Fruit fly (Drosophila melanogaster): ENCODE measurements around the gene wrm1.
A peak's percentile ranks its signal among the peaks of the same experiment; 100 is the strongest.

Gene wrm1

DNA sequence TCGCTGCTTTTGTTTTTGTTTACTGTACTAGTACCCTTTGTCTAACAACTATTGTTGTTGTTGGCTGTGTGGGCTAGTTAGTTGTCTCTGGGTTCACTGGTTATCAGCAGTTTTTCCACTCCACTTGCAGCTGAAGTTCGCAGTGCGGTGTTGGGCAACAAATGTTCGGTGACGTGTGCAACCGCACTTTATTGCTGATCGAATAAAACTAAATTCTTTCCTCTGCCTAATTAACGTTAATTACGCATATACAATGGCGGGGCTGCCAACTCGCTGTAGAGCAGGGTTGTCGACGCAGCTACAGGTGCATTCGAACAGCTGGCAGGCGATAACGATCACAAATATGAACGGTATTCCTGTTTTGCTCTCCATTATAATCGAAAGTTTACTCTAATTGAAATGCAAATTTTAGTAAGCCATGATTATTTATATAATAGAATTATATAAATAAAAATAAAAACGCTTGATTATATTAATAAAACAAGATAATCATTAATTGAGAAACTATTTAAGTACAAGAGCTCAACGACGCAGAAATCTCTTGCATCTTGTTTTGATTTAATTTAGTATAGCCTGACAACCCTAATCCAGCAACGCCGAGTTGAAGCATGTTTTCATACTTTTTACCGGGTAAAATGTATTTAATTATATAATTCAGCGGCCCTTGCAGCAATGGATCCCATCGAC is 6.3 kb downstream of the wrm1 start, which contains the start of the genes mrva, CG42307 and mus312 (continued):
- TF ChIP-seq CG31365 (tag; optimal IDR thresholded peaks at IDR 0.05): no peak
- no peak for TF ChIP-seq Deaf1 (tag; optimal IDR thresholded peaks at IDR 0.05)
- TF ChIP-seq CG1647 (GFP tag; optimal IDR thresholded peaks at IDR 0.05): peak; percentile 44
- peak; percentile 69 for TF ChIP-seq CG11723 (GFP tag; optimal IDR thresholded peaks at IDR 0.05)
- TF ChIP-seq fd96Cb (tag; optimal IDR thresholded peaks at IDR 0.05): peak; percentile 85
- no peak for TF ChIP-seq CG3407 (GFP tag; optimal IDR thresholded peaks at IDR 0.05)
- TF ChIP-seq al (GFP tag; IDR thresholded peaks at IDR 0.05): peak; percentile 79
- peak; percentile 27 for TF ChIP-seq CG15479 (GFP tag; optimal IDR thresholded peaks at IDR 0.05)
- TF ChIP-seq CG12071 (GFP tag; optimal IDR thresholded peaks at IDR 0.05): no peak
- no peak for TF ChIP-seq tx (GFP tag; optimal IDR thresholded peaks at IDR 0.05)
- no peak for TF ChIP-seq NC2β (GFP tag; optimal IDR thresholded peaks at IDR 0.05)
- no peak for TF ChIP-seq bowl (GFP tag; IDR thresholded peaks at IDR 0.05)
- peak; percentile 92 for TF ChIP-seq vvl (GFP tag; IDR thresholded peaks at IDR 0.05)
- peak; percentile 78 for TF ChIP-seq CG9727 (GFP tag; optimal IDR thresholded peaks at IDR 0.05)
- peak; percentile 79 for TF ChIP-seq CG17912 (GFP tag; optimal IDR thresholded peaks at IDR 0.05)
- TF ChIP-seq Rfx (GFP tag; IDR thresholded peaks at IDR 0.05): peak; percentile 88
- peak; percentile 93 for TF ChIP-seq CG12155 (GFP tag; optimal IDR thresholded peaks at IDR 0.05)
- 0 out of 3 replicates have a peak, but pooled peaks have one; percentile 21 for TF ChIP-seq knrl (GFP tag; IDR thresholded peaks at IDR 0.05; ENCODE audit: partially characterized antibody)
- peak; percentile 96 for TF ChIP-seq CG10543 (GFP tag; optimal IDR thresholded peaks at IDR 0.05)
- no peak for TF ChIP-seq Bgb (GFP tag; IDR thresholded peaks at IDR 0.05; ENCODE audit: partially characterized antibody)
- no peak for TF ChIP-seq mld (GFP tag; IDR thresholded peaks at IDR 0.05; ENCODE audit: partially characterized antibody)
- TF ChIP-seq stc (GFP tag; IDR thresholded peaks at IDR 0.05): peak; percentile 78
- TF ChIP-seq CG34376 (GFP tag; optimal IDR thresholded peaks at IDR 0.05): peak; percentile 48
- peak; percentile 42 for TF ChIP-seq Bdp1 (GFP tag; optimal IDR thresholded peaks at IDR 0.05)
- peak; percentile 80 for TF ChIP-seq chm (GFP tag; IDR thresholded peaks at IDR 0.05)
- peak; percentile 77 for TF ChIP-seq bcd (GFP tag; optimal IDR thresholded peaks at IDR 0.05)
- TF ChIP-seq CG15073 (GFP tag; optimal IDR thresholded peaks at IDR 0.05): peak; percentile 41
- peak; percentile 49 for TF ChIP-seq Adf1 (GFP tag; IDR thresholded peaks at IDR 0.05)
- TF ChIP-seq phol (tag; optimal IDR thresholded peaks at IDR 0.05): peak; percentile 89
- TF ChIP-seq Hr39 (optimal IDR thresholded peaks at IDR 0.05): no peak
- TF ChIP-seq mam (GFP tag; optimal IDR thresholded peaks at IDR 0.05): peak; percentile 51
- TF ChIP-seq Doc3 (GFP tag; IDR thresholded peaks at IDR 0.05; ENCODE audit: partially characterized antibody): no peak
- no peak for TF ChIP-seq yki (optimal IDR thresholded peaks at IDR 0.05)
- TF ChIP-seq Side (GFP tag; optimal IDR thresholded peaks at IDR 0.05): peak; percentile 30
- peak; percentile 68 for TF ChIP-seq psq (GFP tag; optimal IDR thresholded peaks at IDR 0.05)
- TF ChIP-seq CG7963 (GFP tag; IDR thresholded peaks at IDR 0.05; ENCODE audit: partially characterized antibody): no peak
- peak; percentile 49 for TF ChIP-seq Atf3 (GFP tag; optimal IDR thresholded peaks at IDR 0.05)
- TF ChIP-seq CG4820 (GFP tag; optimal IDR thresholded peaks at IDR 0.05): peak; percentile 72
- no peak for TF ChIP-seq Lpt (GFP tag; optimal IDR thresholded peaks at IDR 0.05)
- TF ChIP-seq kah (GFP tag; optimal IDR thresholded peaks at IDR 0.05): peak; percentile 87
- TF ChIP-seq pan (optimal IDR thresholded peaks at IDR 0.05): no peak
- TF ChIP-seq pan (GFP tag; optimal IDR thresholded peaks at IDR 0.05 in 1 of 2, IDR thresholded peaks at IDR 0.05 in 1 of 2): peak in 1 of 2 experiments; percentile 87
- TF ChIP-seq Abd-B (GFP tag; optimal IDR thresholded peaks at IDR 0.05): peak; percentile 90
- TF ChIP-seq CG4617 (GFP tag; optimal IDR thresholded peaks at IDR 0.05; ENCODE audit: borderline replicate concordance): peak; percentile 87
- TF ChIP-seq CG11504 (tag; optimal IDR thresholded peaks at IDR 0.05): peak; percentile 91
- peak; percentile 45 for TF ChIP-seq pum (GFP tag; optimal IDR thresholded peaks at IDR 0.05)
- TF ChIP-seq Hmx (GFP tag; optimal IDR thresholded peaks at IDR 0.05): no peak
- peak; percentile 86 for TF ChIP-seq CG34422 (GFP tag; IDR thresholded peaks at IDR 0.05)
- peak; percentile 77 for TF ChIP-seq ewg (GFP tag; optimal IDR thresholded peaks at IDR 0.05)
- no peak for TF ChIP-seq Dfd (GFP tag; optimal IDR thresholded peaks at IDR 0.05)
- TF ChIP-seq Xrp1 (GFP tag; IDR thresholded peaks at IDR 0.05): peak; percentile 87
- TF ChIP-seq CTCF (GFP tag; optimal IDR thresholded peaks at IDR 0.05): peak; percentile 4

All from whole organism, embryonic.